Worm (Caenorhabditis elegans) whole organism, midembryonic: ENCODE data around the gene C54D10.10.

ENCODE experiments used
- T22C8.4 ChIP-seq: fragments of 200-800 bp; sonication (Bioruptor generic); IDR thresholded peaks from 2 replicates; pipeline ENCODE4 v1.3.6; 2022; ENCODE audit warnings: missing genetic modification characterization, missing compliant biosample characterization
- cog-1 ChIP-seq: sonication (generic microtip); optimal IDR thresholded peaks from 2 replicates; lab custom pipeline; 2016; ENCODE audit warnings: missing genetic modification characterization, missing compliant biosample characterization
- flt-1 ChIP-seq: fragments of 200-800 bp; sonication (Bioruptor generic); IDR thresholded peaks from 2 replicates; pipeline ENCODE4 v1.3.6; 2022; ENCODE audit warnings: missing genetic modification characterization, missing compliant biosample characterization
- klf-2 ChIP-seq: fragments of 200-800 bp; sonication (Bioruptor generic); conservative IDR thresholded peaks from 2 replicates; pipeline ENCODE4 v1.3.6; 2022; ENCODE audit warnings: missing genetic modification reagents, missing genetic modification characterization, missing compliant biosample characterization
- med-1 ChIP-seq: sonication (generic microtip); optimal IDR thresholded peaks from 2 replicates; lab custom pipeline; 2017; ENCODE audit warnings: missing genetic modification characterization, mild to moderate bottlenecking, missing compliant biosample characterization, antibody characterized with exemption, missing genetic modification reagents; ENCODE audit not compliant: insufficient read depth
- ref-1 ChIP-seq: fragments of 200-800 bp; sonication (Bioruptor generic); conservative IDR thresholded peaks from 2 replicates; pipeline ENCODE4 v1.3.6; 2022; ENCODE audit warnings: missing genetic modification reagents, missing genetic modification characterization, missing compliant biosample characterization
- tab-1 ChIP-seq: fragments of 200-800 bp; sonication (Bioruptor generic); IDR thresholded peaks from 2 replicates; pipeline ENCODE4 v1.3.6; 2022; ENCODE audit warnings: missing genetic modification characterization, missing compliant biosample characterization
- ztf-23 ChIP-seq: fragments of 200-800 bp; sonication (Bioruptor generic); IDR thresholded peaks from 2 replicates; pipeline ENCODE4 v1.3.6; 2022; ENCODE audit warnings: missing genetic modification reagents, missing genetic modification characterization, missing compliant biosample characterization
- ztf-29 ChIP-seq: fragments of 200-800 bp; sonication (Bioruptor generic); IDR thresholded peaks from 2 replicates; pipeline ENCODE4 v1.3.6; 2022; ENCODE audit warnings: missing genetic modification reagents, missing genetic modification characterization, missing compliant biosample characterization

C54D10.10 gene

ce11 chrV:12477139-12477538 is 27.3 kb upstream of the C54D10.10 start:
- TF ChIP-seq cog-1 (tag; lab: Kevin White, UChicago) (no peak), ztf-29 (no peak), med-1 (GFP tag; lab: Kevin White, UChicago) (no peak), T22C8.4 (GFP tag; lab: Robert Waterston, UW) (no peak), klf-2 (GFP tag; lab: Robert Waterston, UW) (no peak), flt-1 (GFP tag; lab: Robert Waterston, UW) (no peak), ztf-23 (no peak), ref-1 (no peak), tab-1 (no peak)

DNA sequence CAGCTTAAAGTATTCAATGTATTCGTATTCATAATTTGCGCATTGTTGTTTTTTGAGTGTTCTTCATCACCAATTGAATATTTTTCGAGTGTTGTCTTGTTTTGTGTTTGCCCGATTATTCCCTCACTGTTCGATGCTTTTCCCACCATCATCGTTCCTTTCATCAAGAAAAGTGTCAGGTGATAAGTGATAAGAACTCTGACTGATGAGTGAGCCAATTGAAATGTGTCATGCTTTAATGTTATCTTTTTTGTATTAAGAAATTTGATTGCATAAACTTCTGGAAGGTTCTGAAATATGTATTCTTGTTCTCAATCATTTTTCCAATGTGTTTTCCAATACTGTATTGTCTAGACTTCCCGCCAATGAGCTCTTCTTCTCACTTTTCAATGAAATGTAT is 25.6 kb upstream of the C54D10.10 start:
- TF ChIP-seq tab-1 (no peak), cog-1 (tag; lab: Kevin White, UChicago) (no peak), med-1 (GFP tag; lab: Kevin White, UChicago) (no peak), T22C8.4 (GFP tag; lab: Robert Waterston, UW) (no peak), ztf-23 (no peak), ref-1 (no peak), klf-2 (GFP tag; lab: Robert Waterston, UW) (no peak), ztf-29 (no peak), flt-1 (GFP tag; lab: Robert Waterston, UW) (no peak)

- no peak for TF ChIP-seq med-1 (GFP tag; lab: Kevin White, UChicago)
- no peak for TF ChIP-seq flt-1 (GFP tag; lab: Robert Waterston, UW)
- TF ChIP-seq ref-1, result no peak
- TF ChIP-seq ztf-29, result no peak
- TF ChIP-seq ztf-23, result no peak
- TF ChIP-seq cog-1 (tag; lab: Kevin White, UChicago), result no peak
- no peak for TF ChIP-seq tab-1
These were observed 20.5 kb upstream of the C54D10.10 start for ce11 chrV:12470324-12470723.

DNA sequence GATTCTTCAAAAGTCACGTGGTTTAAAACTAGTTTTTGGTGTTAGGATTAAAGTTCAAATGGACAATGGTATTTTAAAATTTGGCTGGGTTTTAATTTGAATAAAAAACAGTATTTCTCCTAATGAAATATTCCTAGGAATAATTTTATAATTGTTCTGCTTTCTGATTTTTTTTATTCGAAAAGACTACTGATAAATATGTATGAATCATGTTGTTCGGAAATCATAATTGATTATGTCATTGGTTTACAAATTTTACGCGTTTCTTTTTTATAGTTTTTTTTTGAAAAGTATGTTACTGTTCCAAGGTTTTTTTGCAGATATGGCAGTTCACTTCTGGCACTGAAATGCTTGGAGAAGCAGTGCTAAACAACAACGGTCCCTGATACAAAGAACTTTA is 18.6 kb upstream of the C54D10.10 start, which contains the start of gene F28C1.3:
F28C1.3 (plus strand) TSS at position 301 of the 400 bp plus-strand sequence.
- TF ChIP-seq ztf-29 (no peak), flt-1 (GFP tag; lab: Robert Waterston, UW) (no peak), ref-1 (no peak), T22C8.4 (GFP tag; lab: Robert Waterston, UW) (no peak), klf-2 (GFP tag; lab: Robert Waterston, UW) (no peak), ztf-23 (no peak), cog-1 (tag; lab: Kevin White, UChicago) (no peak), tab-1 (no peak), med-1 (GFP tag; lab: Kevin White, UChicago) (no peak)

ce11 chrV:12467755-12468154 is 18.0 kb upstream of the C54D10.10 start:
- TF ChIP-seq cog-1 (tag; lab: Kevin White, UChicago) (no peak), tab-1 (no peak), ztf-29 (no peak), ref-1 (no peak), T22C8.4 (GFP tag; lab: Robert Waterston, UW) (no peak), klf-2 (GFP tag; lab: Robert Waterston, UW) (no peak), flt-1 (GFP tag; lab: Robert Waterston, UW) (no peak), ztf-23 (no peak), med-1 (GFP tag; lab: Kevin White, UChicago) (no peak)

- no peak for TF ChIP-seq cog-1 (tag; lab: Kevin White, UChicago)
- no peak for TF ChIP-seq tab-1
These were observed 16.9 kb upstream of the C54D10.10 start for ce11 chrV:12466653-12467052.

ce11 chrV:12465399-12465798 is 15.6 kb upstream of the C54D10.10 start:
- TF ChIP-seq klf-2 (GFP tag; lab: Robert Waterston, UW) (no peak), flt-1 (GFP tag; lab: Robert Waterston, UW) (no peak), ref-1 (no peak), cog-1 (tag; lab: Kevin White, UChicago) (peak; percentile 87), ztf-23 (no peak), T22C8.4 (GFP tag; lab: Robert Waterston, UW) (0 out of 2 replicates have a peak, but pooled peaks have one; percentile 23), tab-1 (no peak), ztf-29 (no peak), med-1 (GFP tag; lab: Kevin White, UChicago) (no peak)

ce11 chrV:12462908-12463307 is 13.1 kb upstream of the C54D10.10 start, which contains the start of gene egl-10:
TSS of gene egl-10 (minus strand) at chrV:12463008.
- no peak for TF ChIP-seq ref-1
- TF ChIP-seq tab-1, result no peak
- no peak for TF ChIP-seq klf-2 (GFP tag; lab: Robert Waterston, UW)
- no peak for TF ChIP-seq med-1 (GFP tag; lab: Kevin White, UChicago)
- no peak for TF ChIP-seq ztf-23
- no peak for TF ChIP-seq cog-1 (tag; lab: Kevin White, UChicago)
- TF ChIP-seq flt-1 (GFP tag; lab: Robert Waterston, UW), result no peak
- TF ChIP-seq ztf-29, result no peak
- no peak for TF ChIP-seq T22C8.4 (GFP tag; lab: Robert Waterston, UW)

DNA sequence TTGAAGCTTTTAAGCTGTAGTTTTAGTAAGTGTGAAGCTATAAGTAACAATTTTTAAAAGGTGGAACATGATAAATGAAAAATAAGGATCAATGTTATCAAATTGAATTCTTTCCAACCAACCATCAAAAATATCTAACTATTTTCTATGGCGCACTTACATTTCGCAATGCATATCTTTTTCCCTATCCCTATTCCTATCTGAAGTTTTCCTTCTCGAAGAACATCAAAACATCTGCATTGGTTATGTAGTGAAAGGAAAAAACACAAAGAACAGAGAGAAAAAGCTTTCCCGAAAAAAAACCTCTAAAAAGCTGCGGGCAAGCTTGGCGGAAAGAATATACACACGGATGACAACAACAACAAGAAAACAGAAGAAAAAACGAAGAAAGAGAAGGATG is 10.8 kb upstream of the C54D10.10 start:
- TF ChIP-seq ztf-23, result no peak
- no peak for TF ChIP-seq klf-2 (GFP tag; lab: Robert Waterston, UW)
- TF ChIP-seq flt-1 (GFP tag; lab: Robert Waterston, UW), result no peak
- no peak for TF ChIP-seq med-1 (GFP tag; lab: Kevin White, UChicago)
- no peak for TF ChIP-seq tab-1
- TF ChIP-seq ztf-29, result no peak
- TF ChIP-seq T22C8.4 (GFP tag; lab: Robert Waterston, UW), result no peak
- TF ChIP-seq cog-1 (tag; lab: Kevin White, UChicago), result no peak
- TF ChIP-seq ref-1, result no peak

- TF ChIP-seq flt-1 (GFP tag; lab: Robert Waterston, UW) (no peak), med-1 (GFP tag; lab: Kevin White, UChicago) (no peak), tab-1 (no peak), cog-1 (tag; lab: Kevin White, UChicago) (no peak), ref-1 (no peak), ztf-23 (no peak), klf-2 (GFP tag; lab: Robert Waterston, UW) (no peak), T22C8.4 (GFP tag; lab: Robert Waterston, UW) (no peak), ztf-29 (no peak)
These were observed 5.9 kb upstream of the C54D10.10 start for ce11 chrV:12455695-12456094.
